Worm (Caenorhabditis elegans): Measurements from ENCODE around the gene C09G4.4.

DNA sequence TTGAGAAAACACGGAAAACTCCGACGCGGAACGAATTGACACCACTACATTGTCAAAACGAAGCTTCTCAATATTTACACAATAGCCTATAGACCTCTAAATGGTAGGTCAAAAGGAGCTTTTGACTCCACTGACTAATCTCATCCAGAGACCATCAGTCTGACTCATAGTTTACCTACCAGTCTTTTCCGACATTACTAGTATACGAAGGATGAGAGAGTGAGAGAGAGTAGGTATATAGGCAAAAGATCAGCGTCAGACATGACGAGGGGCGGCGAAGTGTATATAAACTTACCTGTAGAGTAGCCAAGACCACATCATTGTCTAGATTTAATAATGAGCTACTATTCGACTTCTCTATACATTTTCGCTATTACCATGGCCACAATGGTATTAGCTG, 25.6 kb upstream of the C09G4.4 start, which contains the start of gene srlf-3:
- TF ChIP-seq F16B12.6 (tag; optimal IDR thresholded peaks at IDR 0.05) = no peak
- TF ChIP-seq tbx-2 (tag; optimal IDR thresholded peaks at IDR 0.05) = no peak
- no peak for TF ChIP-seq dsc-1 (tag; optimal IDR thresholded peaks at IDR 0.05)
